Fruit fly (Drosophila melanogaster): ENCODE measurements around the gene CG31373.

dm6 chr3R:10735857-10736256 lies 26.7 kb upstream of the CG31373 start, which contains the start of gene tomboy20:
- no peak for TF ChIP-seq CG8478 (optimal IDR thresholded peaks at IDR 0.05)
- TF ChIP-seq CTCF (optimal IDR thresholded peaks at IDR 0.05): no peak
